Fruit fly (Drosophila melanogaster) whole organism, prepupa: ENCODE data around the gene CG15461.

Source experiments
- CG10631 ChIP-seq: fragments of 200-800 bp; sonication (Bioruptor generic); optimal IDR thresholded peaks from 2 replicates; lab custom pipeline; 2016; ENCODE audit warnings: missing biosample characterization, missing genetic modification characterization
- CG10669 ChIP-seq: fragments of 200-800 bp; sonication (Bioruptor generic); optimal IDR thresholded peaks from 3 replicates; lab custom pipeline; 2018; ENCODE audit warnings: missing biosample characterization, mild to moderate bottlenecking, missing genetic modification characterization, moderate library complexity
- CG11294 ChIP-seq: fragments of 200-800 bp; sonication (Bioruptor generic); IDR thresholded peaks from 2 replicates; pipeline ENCODE4 v1.3.6; 2022; ENCODE audit warnings: missing biosample characterization, missing genetic modification characterization
- CG11762 ChIP-seq: fragments of 200-800 bp; sonication (Bioruptor generic); optimal IDR thresholded peaks from 3 replicates; lab custom pipeline; 2016; ENCODE audit warnings: missing biosample characterization, missing genetic modification characterization; ENCODE audit not compliant: insufficient read depth
- CG15336 ChIP-seq: fragments of 200-800 bp; sonication (Bioruptor generic); IDR thresholded peaks from 2 replicates; pipeline ENCODE4 v1.3.6; 2022; ENCODE audit warnings: missing biosample characterization, missing genetic modification characterization
- CG1621 ChIP-seq: fragments of 200-800 bp; sonication (Bioruptor generic); optimal IDR thresholded peaks from 3 replicates; lab custom pipeline; 2018; ENCODE audit warnings: missing biosample characterization, mild to moderate bottlenecking, missing genetic modification characterization
- CG3032 ChIP-seq: fragments of 200-800 bp; optimal IDR thresholded peaks from 2 replicates; lab custom pipeline; 2019; ENCODE audit warnings: missing biosample characterization, mild to moderate bottlenecking, missing genetic modification characterization, moderate library complexity
- CG31627 ChIP-seq: fragments of 200-800 bp; sonication (Bioruptor generic); optimal IDR thresholded peaks from 3 replicates; lab custom pipeline; 2016; ENCODE audit warnings: missing biosample characterization, missing genetic modification characterization
- CG34406 ChIP-seq: fragments of 200-800 bp; sonication (Bioruptor generic); optimal IDR thresholded peaks from 3 replicates; lab custom pipeline; 2016; ENCODE audit warnings: missing biosample characterization, missing genetic modification characterization
- CG3919 ChIP-seq: fragments of 200-800 bp; sonication (Bioruptor generic); optimal IDR thresholded peaks from 3 replicates; lab custom pipeline; 2016; ENCODE audit warnings: missing biosample characterization, missing genetic modification characterization
- CG6163 ChIP-seq: fragments of 200-800 bp; sonication (Bioruptor generic); IDR thresholded peaks from 3 replicates; pipeline ENCODE4 v1.3.6; 2022; ENCODE audit warnings: missing biosample characterization, missing genetic modification characterization
- CG6276 ChIP-seq: fragments of 200-800 bp; sonication (Bioruptor generic); optimal IDR thresholded peaks from 2 replicates; lab custom pipeline; 2017; ENCODE audit warnings: missing biosample characterization, mild to moderate bottlenecking, missing genetic modification characterization
- CG8119 ChIP-seq: fragments of 200-800 bp; sonication (Bioruptor generic); IDR thresholded peaks from 3 replicates; pipeline ENCODE4 v1.3.6; 2022; ENCODE audit warnings: missing biosample characterization, missing genetic modification characterization
- CG8319 ChIP-seq: fragments of 200-800 bp; sonication (Bioruptor generic); optimal IDR thresholded peaks from 3 replicates; lab custom pipeline; 2016; ENCODE audit warnings: missing biosample characterization, missing genetic modification characterization
- CG8632 ChIP-seq: fragments of 200-800 bp; sonication (Bioruptor generic); optimal IDR thresholded peaks from 3 replicates; lab custom pipeline; 2016; ENCODE audit warnings: missing biosample characterization, missing genetic modification characterization
- CG9139 ChIP-seq: fragments of 200-800 bp; sonication (Bioruptor generic); optimal IDR thresholded peaks from 3 replicates; lab custom pipeline; 2017; ENCODE audit warnings: missing biosample characterization, mild to moderate bottlenecking, missing genetic modification characterization
- Eip78C ChIP-seq: fragments of 200-800 bp; sonication (Bioruptor generic); peaks from one replicate; lab custom pipeline; 2016; ENCODE audit warnings: missing biosample characterization, missing genetic modification characterization
- Hr38 ChIP-seq: sonication (Bioruptor generic); optimal IDR thresholded peaks from 2 replicates; lab custom pipeline; 2016; ENCODE audit warnings: missing biosample characterization, missing genetic modification characterization
- Hr4 ChIP-seq: fragments of 200-800 bp; sonication (Bioruptor generic); optimal IDR thresholded peaks from 3 replicates; lab custom pipeline; 2016; ENCODE audit warnings: missing biosample characterization, missing genetic modification characterization
- Lpt ChIP-seq: fragments of 200-800 bp; sonication (Bioruptor generic); optimal IDR thresholded peaks from 3 replicates; lab custom pipeline; 2016; ENCODE audit warnings: missing biosample characterization, missing genetic modification characterization
- Met ChIP-seq: fragments of 200-800 bp; sonication (Bioruptor generic); optimal IDR thresholded peaks from 3 replicates; lab custom pipeline; 2016; ENCODE audit warnings: missing biosample characterization, missing genetic modification characterization
- achi ChIP-seq: fragments of 200-800 bp; sonication (Bioruptor generic); optimal IDR thresholded peaks from 3 replicates; lab custom pipeline; 2016; ENCODE audit warnings: missing biosample characterization, missing genetic modification characterization
- acj6 ChIP-seq: fragments of 200-800 bp; sonication (Bioruptor generic); optimal IDR thresholded peaks from 3 replicates; lab custom pipeline; 2016; ENCODE audit warnings: missing biosample characterization, missing genetic modification characterization
- cyc ChIP-seq: fragments of 200-800 bp; sonication (Bioruptor generic); optimal IDR thresholded peaks from 3 replicates; lab custom pipeline; 2016; ENCODE audit warnings: missing biosample characterization, missing genetic modification characterization
- dac ChIP-seq: fragments of 200-800 bp; sonication (Bioruptor generic); optimal IDR thresholded peaks from 2 replicates; lab custom pipeline; 2017; ENCODE audit warnings: missing biosample characterization, mild to moderate bottlenecking, missing genetic modification characterization
- dsx ChIP-seq: fragments of 200-800 bp; optimal IDR thresholded peaks from 3 replicates; lab custom pipeline; 2019; ENCODE audit warnings: missing biosample characterization, mild to moderate bottlenecking, missing genetic modification characterization, moderate library complexity; ENCODE audit not compliant: poor library complexity, severe bottlenecking
- eg ChIP-seq: fragments of 200-800 bp; sonication (Bioruptor generic); IDR thresholded peaks from 3 replicates; pipeline ENCODE4 v1.3.6; 2022; ENCODE audit warnings: missing biosample characterization, missing genetic modification characterization
- esn ChIP-seq: fragments of 200-800 bp; sonication (Bioruptor generic); optimal IDR thresholded peaks from 2 replicates; lab custom pipeline; 2016; ENCODE audit warnings: missing biosample characterization, mild to moderate bottlenecking, missing genetic modification characterization, moderate library complexity
- pdm3 ChIP-seq: fragments of 200-800 bp; sonication (Bioruptor generic); optimal IDR thresholded peaks from 3 replicates; lab custom pipeline; 2016; ENCODE audit warnings: missing biosample characterization, missing genetic modification characterization
- salr ChIP-seq, 2 experiments: fragments of 200-800 bp; sonication (Bioruptor generic); optimal IDR thresholded peaks; 3 replicates each; lab custom pipeline; 2016 to 2018; ENCODE audit warnings: missing biosample characterization in 2 of 2, missing genetic modification characterization in 2 of 2, mild to moderate bottlenecking in 1 of 2
- spab ChIP-seq: fragments of 200-800 bp; sonication (Bioruptor generic); optimal IDR thresholded peaks from 2 replicates; lab custom pipeline; 2017; ENCODE audit warnings: missing biosample characterization, mild to moderate bottlenecking, missing genetic modification characterization, missing genetic modification reagents
- ss ChIP-seq, 2 experiments: fragments of 200-800 bp; sonication (Bioruptor generic); optimal IDR thresholded peaks; 2 replicates in 1 of 2; 3 replicates in 1 of 2; lab custom pipeline; 2017 to 2018; ENCODE audit warnings: mild to moderate bottlenecking in 2 of 2, missing biosample characterization in 2 of 2, missing genetic modification characterization in 2 of 2, moderate library complexity in 1 of 2
- svp ChIP-seq: fragments of 200-800 bp; sonication (Bioruptor generic); peaks from one replicate; lab custom pipeline; 2016; ENCODE audit warnings: missing biosample characterization, missing genetic modification characterization
- topi ChIP-seq: fragments of 200-800 bp; sonication (Bioruptor generic); optimal IDR thresholded peaks from 3 replicates; lab custom pipeline; 2016; ENCODE audit warnings: missing biosample characterization, missing genetic modification characterization
- vri ChIP-seq: fragments of 200-800 bp; sonication (Bioruptor generic); optimal IDR thresholded peaks from 3 replicates; lab custom pipeline; 2016; ENCODE audit warnings: missing biosample characterization, mild to moderate bottlenecking, missing genetic modification characterization

The CG15461 gene

dm6 chrX:20489995-20490393, 4.0 kb downstream of the CG15461 start (continued):
- TF ChIP-seq CG10669 (GFP tag; lab: Kevin White, UChicago) (no peak), achi (GFP tag; lab: Kevin White, UChicago) (no peak), CG11762 (GFP tag; lab: Kevin White, UChicago) (no peak), acj6 (GFP tag; lab: Kevin White, UChicago) (no peak), dsx (GFP tag; lab: Kevin White, UChicago) (no peak), dac (GFP tag; lab: Kevin White, UChicago) (no peak), cyc (GFP tag; lab: Kevin White, UChicago) (no peak), CG10631 (GFP tag; lab: Kevin White, UChicago) (peak; percentile 36), CG34406 (GFP tag; lab: Kevin White, UChicago) (no peak), CG31627 (GFP tag; lab: Kevin White, UChicago) (no peak)

- TF ChIP-seq Eip78C (GFP tag; lab: Kevin White, UChicago) (peak; percentile 55), achi (GFP tag; lab: Kevin White, UChicago) (no peak), CG9139 (GFP tag; lab: Kevin White, UChicago) (no peak), CG3919 (GFP tag; lab: Kevin White, UChicago) (no peak), Hr4 (GFP tag; lab: Kevin White, UChicago) (peak; percentile 18), eg (GFP tag; lab: Robert Waterston, UW) (peak; percentile 79), CG10669 (GFP tag; lab: Kevin White, UChicago) (no peak), cyc (GFP tag; lab: Kevin White, UChicago) (no peak), CG10631 (GFP tag; lab: Kevin White, UChicago) (no peak), CG6163 (GFP tag; lab: Robert Waterston, UW) (peak; percentile 54; the same call in 2 of the 3 replicates), salr (GFP tag; optimal IDR thresholded peaks at IDR 0.05; lab: Kevin White, UChicago) (no peak), spab (GFP tag; lab: Kevin White, UChicago) (no peak), CG6276 (GFP tag; lab: Kevin White, UChicago) (peak; percentile 65), CG8119 (peak; percentile 79), pdm3 (GFP tag; lab: Kevin White, UChicago) (no peak), vri (GFP tag; lab: Kevin White, UChicago) (no peak), CG31627 (GFP tag; lab: Kevin White, UChicago) (no peak), CG15336 (peak; percentile 65), ss (GFP tag; optimal IDR thresholded peaks at IDR 0.05; lab: Kevin White, UChicago) (no peak)
- TF ChIP-seq, all 60 proteins: peak for 7
Measured at dm6 chrX:20490883-20491282, 4.9 kb downstream of the CG15461 start.

dm6 chrX:20492672-20493071, 6.7 kb downstream of the CG15461 start:
- TF ChIP-seq CG6276 (GFP tag; lab: Kevin White, UChicago) (no peak), esn (no peak), CG34406 (GFP tag; lab: Kevin White, UChicago) (no peak), cyc (GFP tag; lab: Kevin White, UChicago) (no peak), topi (GFP tag; lab: Kevin White, UChicago) (no peak), CG31627 (GFP tag; lab: Kevin White, UChicago) (no peak), CG11294 (GFP tag; lab: Robert Waterston, UW) (no peak), salr (GFP tag; optimal IDR thresholded peaks at IDR 0.05; lab: Kevin White, UChicago) (no peak), svp (GFP tag; lab: Kevin White, UChicago) (no peak), CG1621 (tag; lab: Kevin White, UChicago) (no peak), Lpt (GFP tag; lab: Kevin White, UChicago) (no peak), acj6 (GFP tag; lab: Kevin White, UChicago) (no peak), CG3032 (no peak), CG8319 (no peak), Met (GFP tag; lab: Kevin White, UChicago) (no peak), eg (GFP tag; lab: Robert Waterston, UW) (no peak), CG8119 (no peak), CG8632 (GFP tag; lab: Kevin White, UChicago) (no peak), Hr38 (GFP tag; lab: Kevin White, UChicago) (no peak)
